Fruit fly (Drosophila melanogaster) whole organism, embryonic: ENCODE data around the gene ric8a.

Experiments
- Blimp-1 ChIP-seq: fragments of 200-800 bp; sonication (Bioruptor generic); optimal IDR thresholded peaks from 3 replicates; lab custom pipeline; 2018; ENCODE audit warnings: missing biosample characterization, missing genetic modification characterization, mild to moderate bottlenecking, moderate library complexity, missing genetic modification reagents
- CG10274 ChIP-seq: fragments of 200-800 bp; sonication (Bioruptor generic); optimal IDR thresholded peaks from 3 replicates; lab custom pipeline; 2017; ENCODE audit warnings: missing biosample characterization, mild to moderate bottlenecking, missing genetic modification characterization
- CG10462 ChIP-seq: fragments of 200-800 bp; sonication (Bioruptor generic); optimal IDR thresholded peaks from 2 replicates; lab custom pipeline; 2016; ENCODE audit warnings: missing biosample characterization, missing genetic modification characterization
- CG10565 ChIP-seq: fragments of 200-800 bp; sonication (Bioruptor generic); optimal IDR thresholded peaks from 3 replicates; lab custom pipeline; 2016; ENCODE audit warnings: missing biosample characterization, mild to moderate bottlenecking, missing genetic modification characterization
- CG10959 ChIP-seq: fragments of 200-800 bp; sonication (Bioruptor generic); IDR thresholded peaks from 2 replicates; pipeline ENCODE4 v1.3.6; 2022; ENCODE audit warnings: missing biosample characterization, missing genetic modification characterization
- CG11398 ChIP-seq: fragments of 200-800 bp; sonication (Bioruptor generic); optimal IDR thresholded peaks from 2 replicates; lab custom pipeline; 2016; ENCODE audit warnings: missing biosample characterization, missing genetic modification characterization
- CG12769 ChIP-seq: fragments of 200-800 bp; sonication (Bioruptor generic); optimal IDR thresholded peaks from 2 replicates; lab custom pipeline; 2019; ENCODE audit warnings: missing biosample characterization, mild to moderate bottlenecking, missing genetic modification characterization, moderate library complexity
- CG14441 ChIP-seq: fragments of 200-800 bp; sonication (Bioruptor generic); IDR thresholded peaks from 2 replicates; pipeline ENCODE4 v1.3.6; 2022; ENCODE audit warnings: missing biosample characterization, missing genetic modification characterization
- CG14965 ChIP-seq: fragments of 200-800 bp; sonication (Bioruptor generic); optimal IDR thresholded peaks from 2 replicates; lab custom pipeline; 2016; ENCODE audit warnings: missing biosample characterization, missing genetic modification characterization, borderline replicate concordance
- CG17829 ChIP-seq: fragments of 200-800 bp; optimal IDR thresholded peaks from 2 replicates; lab custom pipeline; 2019; ENCODE audit warnings: missing biosample characterization, mild to moderate bottlenecking, missing genetic modification characterization, moderate library complexity
- CG18262 ChIP-seq: fragments of 200-800 bp; optimal IDR thresholded peaks from 3 replicates; lab custom pipeline; 2019; ENCODE audit warnings: missing biosample characterization, mild to moderate bottlenecking, missing genetic modification characterization, moderate library complexity
- CG18476 ChIP-seq: fragments of 200-800 bp; sonication (Bioruptor generic); optimal IDR thresholded peaks from 2 replicates; lab custom pipeline; 2016; ENCODE audit warnings: missing biosample characterization, mild to moderate bottlenecking, missing genetic modification characterization
- CG2116 ChIP-seq: fragments of 200-800 bp; sonication (Bioruptor generic); optimal IDR thresholded peaks from 3 replicates; lab custom pipeline; 2018; ENCODE audit warnings: missing biosample characterization, mild to moderate bottlenecking, missing genetic modification characterization
- CG33557 ChIP-seq: fragments of 200-800 bp; sonication (Bioruptor generic); optimal IDR thresholded peaks from 2 replicates; lab custom pipeline; 2019; ENCODE audit warnings: missing biosample characterization, mild to moderate bottlenecking, missing genetic modification characterization, moderate library complexity
- CG4707 ChIP-seq: fragments of 200-800 bp; sonication (Bioruptor generic); optimal IDR thresholded peaks from 2 replicates; lab custom pipeline; 2018; ENCODE audit warnings: missing biosample characterization, mild to moderate bottlenecking, missing genetic modification characterization, moderate library complexity
- CG6254 ChIP-seq: fragments of 200-800 bp; sonication (Bioruptor generic); optimal IDR thresholded peaks from 3 replicates; lab custom pipeline; 2017; ENCODE audit warnings: mild to moderate bottlenecking, missing biosample characterization, missing genetic modification reagents, missing genetic modification characterization
- CG6854 ChIP-seq: fragments of 200-800 bp; sonication (Bioruptor generic); optimal IDR thresholded peaks from 3 replicates; lab custom pipeline; 2017; ENCODE audit warnings: missing biosample characterization, mild to moderate bottlenecking, missing genetic modification characterization
- CG7839 ChIP-seq: fragments of 200-800 bp; sonication (Bioruptor generic); optimal IDR thresholded peaks from 3 replicates; lab custom pipeline; 2018; ENCODE audit warnings: missing biosample characterization, mild to moderate bottlenecking, missing genetic modification characterization, moderate library complexity
- Chrac-16 ChIP-seq: fragments of 200-800 bp; sonication (Bioruptor generic); optimal IDR thresholded peaks from 3 replicates; lab custom pipeline; 2016; ENCODE audit warnings: missing biosample characterization, missing genetic modification characterization
- Deaf1 ChIP-seq: fragments of 200-800 bp; optimal IDR thresholded peaks from 3 replicates; lab custom pipeline; 2019; ENCODE audit warnings: missing biosample characterization, mild to moderate bottlenecking, missing genetic modification characterization, moderate library complexity
- Dip3 ChIP-seq: fragments of 200-800 bp; sonication (Bioruptor generic); optimal IDR thresholded peaks from 3 replicates; lab custom pipeline; 2016; ENCODE audit warnings: missing biosample characterization, missing genetic modification characterization
- Ets65A ChIP-seq: fragments of 200-800 bp; sonication (Bioruptor generic); peaks from one replicate; lab custom pipeline; 2016; ENCODE audit warnings: missing biosample characterization, missing genetic modification characterization
- HmgD ChIP-seq: fragments of 200-800 bp; sonication (Bioruptor generic); optimal IDR thresholded peaks from 3 replicates; lab custom pipeline; 2016; ENCODE audit warnings: missing biosample characterization, missing genetic modification characterization
- Lim3 ChIP-seq: fragments of 200-800 bp; sonication (Bioruptor generic); IDR thresholded peaks from 2 replicates; pipeline ENCODE4 v1.3.6; 2022; ENCODE audit warnings: missing biosample characterization, missing genetic modification characterization
- Lpt ChIP-seq: fragments of >200 bp; optimal IDR thresholded peaks from 2 replicates; lab custom pipeline; 2018; ENCODE audit warnings: missing biosample characterization, missing genetic modification characterization
- Med ChIP-seq: fragments of 200-800 bp; sonication (Bioruptor generic); peaks from one replicate; lab custom pipeline; 2016; ENCODE audit warnings: missing biosample characterization, missing genetic modification characterization, mild to moderate bottlenecking, inconsistent platforms, moderate library complexity
- Mrtf ChIP-seq: fragments of 200-800 bp; sonication (Bioruptor generic); IDR thresholded peaks from 3 replicates; pipeline ENCODE4 v1.3.6; 2022; ENCODE audit warnings: missing biosample characterization, missing genetic modification characterization
- Myb ChIP-seq: fragments of 200-800 bp; sonication (Bioruptor generic); optimal IDR thresholded peaks from 2 replicates; lab custom pipeline; 2016; ENCODE audit warnings: missing biosample characterization, missing genetic modification characterization
- NK7.1 ChIP-seq: fragments of 200-800 bp; sonication (Bioruptor generic); optimal IDR thresholded peaks from 3 replicates; lab custom pipeline; 2016; ENCODE audit warnings: missing biosample characterization, missing genetic modification characterization
- NfI ChIP-seq: fragments of 200-800 bp; sonication (Bioruptor generic); optimal IDR thresholded peaks from 3 replicates; lab custom pipeline; 2018; ENCODE audit warnings: missing biosample characterization, mild to moderate bottlenecking, missing genetic modification characterization, moderate library complexity
- Oaz ChIP-seq: fragments of 200-800 bp; sonication (Bioruptor generic); IDR thresholded peaks from 2 replicates; pipeline ENCODE4 v1.3.6; 2022; ENCODE audit warnings: missing biosample characterization, missing genetic modification characterization
- Sox102F ChIP-seq: fragments of 200-800 bp; sonication (Bioruptor generic); optimal IDR thresholded peaks from 2 replicates; lab custom pipeline; 2018; ENCODE audit warnings: missing biosample characterization, mild to moderate bottlenecking, missing genetic modification characterization, moderate library complexity
- Spps ChIP-seq: fragments of 200-800 bp; sonication (Bioruptor generic); optimal IDR thresholded peaks from 2 replicates; lab custom pipeline; 2018; ENCODE audit warnings: missing biosample characterization, mild to moderate bottlenecking, missing genetic modification characterization
- Stat92E ChIP-seq, 3 experiments: fragments of >200 bp in 2 of 3; fragments of 200-800 bp in 1 of 3; sonication (Bioruptor generic) in 1 of 3; optimal IDR thresholded peaks; 2 replicates each; lab custom pipeline; 2017 to 2019; ENCODE audit warnings: missing biosample characterization in 3 of 3, missing genetic modification characterization in 3 of 3, mild to moderate bottlenecking in 1 of 3, moderate library complexity in 1 of 3
- Taf1 ChIP-seq: fragments of 200-800 bp; sonication (Bioruptor generic); IDR thresholded peaks from 2 replicates; pipeline ENCODE4 v1.3.6; 2022; ENCODE audit warnings: missing biosample characterization, missing genetic modification characterization
- Usf ChIP-seq: fragments of 200-800 bp; sonication (Bioruptor generic); optimal IDR thresholded peaks from 2 replicates; lab custom pipeline; 2017; ENCODE audit warnings: missing genotype, missing biosample characterization, missing genetic modification characterization
- bsh ChIP-seq, 2 experiments: fragments of 200-800 bp; sonication (Bioruptor generic); optimal IDR thresholded peaks; 2 replicates each; lab custom pipeline; 2017 to 2018; ENCODE audit warnings: mild to moderate bottlenecking in 2 of 2, missing biosample characterization in 2 of 2, missing genetic modification characterization in 2 of 2, moderate library complexity in 1 of 2
- cg ChIP-seq: fragments of 200-800 bp; sonication (Bioruptor generic); optimal IDR thresholded peaks from 3 replicates; lab custom pipeline; 2019; ENCODE audit warnings: missing biosample characterization, mild to moderate bottlenecking, missing genetic modification characterization, moderate library complexity
- chif ChIP-seq, 2 experiments: fragments of 200-800 bp; sonication (Bioruptor generic); optimal IDR thresholded peaks; 3 replicates each; lab custom pipeline; 2016; ENCODE audit warnings: missing biosample characterization in 2 of 2, missing genetic modification characterization in 2 of 2
- corto ChIP-seq: fragments of 200-800 bp; sonication (Bioruptor generic); optimal IDR thresholded peaks from 2 replicates; lab custom pipeline; 2016; ENCODE audit warnings: missing biosample characterization, mild to moderate bottlenecking, missing genetic modification characterization, moderate library complexity
- grau ChIP-seq: fragments of 200-800 bp; optimal IDR thresholded peaks from 3 replicates; lab custom pipeline; 2019; ENCODE audit warnings: missing biosample characterization, mild to moderate bottlenecking, missing genetic modification characterization, moderate library complexity
- jumu ChIP-seq: fragments of 200-800 bp; sonication (Bioruptor generic); optimal IDR thresholded peaks from 3 replicates; lab custom pipeline; 2016; ENCODE audit warnings: missing biosample characterization, missing genetic modification characterization
- lab ChIP-seq: fragments of 200-800 bp; sonication (Bioruptor generic); optimal IDR thresholded peaks from 3 replicates; lab custom pipeline; 2017; ENCODE audit warnings: missing biosample characterization, missing genetic modification characterization, mild to moderate bottlenecking, moderate library complexity, missing genetic modification reagents
- lilli ChIP-seq: fragments of 200-800 bp; sonication (Bioruptor generic); optimal IDR thresholded peaks from 3 replicates; lab custom pipeline; 2016; ENCODE audit warnings: missing biosample characterization, missing genetic modification characterization
- sens ChIP-seq: fragments of 200-800 bp; sonication (Bioruptor generic); peaks from one replicate; lab custom pipeline; 2016; ENCODE audit warnings: missing biosample characterization, missing genetic modification characterization
- sens-2 ChIP-seq: fragments of 200-800 bp; sonication (Bioruptor generic); IDR thresholded peaks from 2 replicates; pipeline ENCODE4 v1.3.6; 2022; ENCODE audit warnings: missing biosample characterization, missing genetic modification characterization
- sima ChIP-seq: fragments of 200-800 bp; sonication (Bioruptor generic); optimal IDR thresholded peaks from 2 replicates; lab custom pipeline; 2016; ENCODE audit warnings: missing biosample characterization, missing genetic modification characterization
- so ChIP-seq: fragments of 200-800 bp; sonication (Bioruptor generic); IDR thresholded peaks from 3 replicates; pipeline ENCODE4 v1.3.6; 2022; ENCODE audit warnings: missing biosample characterization, missing genetic modification characterization
- tna ChIP-seq: fragments of 200-800 bp; sonication (Bioruptor generic); IDR thresholded peaks from 2 replicates; pipeline ENCODE4 v1.3.6; 2022; ENCODE audit warnings: missing biosample characterization, missing genetic modification characterization; ENCODE audit not compliant: partially characterized antibody
- trem ChIP-seq: fragments of 200-800 bp; optimal IDR thresholded peaks from 3 replicates; lab custom pipeline; 2019; ENCODE audit warnings: missing biosample characterization, mild to moderate bottlenecking, missing genetic modification characterization, moderate library complexity
- zen ChIP-seq: fragments of 200-800 bp; sonication (Bioruptor generic); optimal IDR thresholded peaks from 3 replicates; lab custom pipeline; 2018; ENCODE audit warnings: missing biosample characterization, mild to moderate bottlenecking, missing genetic modification characterization, moderate library complexity

Gene ric8a

dm6 chrX:9248040-9248439 lies 7.9 kb upstream of the ric8a start (continued):
- peak; percentile 61 for TF ChIP-seq cg
- no peak for TF ChIP-seq Myb (GFP tag; lab: Kevin White, UChicago)
- peak; percentile 19 for TF ChIP-seq zen (tag; lab: Kevin White, UChicago)
- TF ChIP-seq Med (GFP tag; lab: Kevin White, UChicago), result peak; percentile 54
- no peak for TF ChIP-seq Spps (tag; lab: Kevin White, UChicago)
- TF ChIP-seq CG6854 (GFP tag; lab: Kevin White, UChicago), result no peak
- TF ChIP-seq CG2116 (GFP tag; lab: Kevin White, UChicago), result peak; percentile 7
- peak in 1 of 2 experiments; percentile 46 for TF ChIP-seq bsh (GFP tag; optimal IDR thresholded peaks at IDR 0.05; lab: Kevin White, UChicago)
- no peak for TF ChIP-seq Lpt (GFP tag; lab: Kevin White, UChicago)
- no peak for TF ChIP-seq CG11398 (GFP tag; lab: Kevin White, UChicago)
- TF ChIP-seq CG10462 (GFP tag; lab: Kevin White, UChicago), result no peak
- no peak for TF ChIP-seq Mrtf
- no peak for TF ChIP-seq tna (GFP tag; lab: Robert Waterston, UW)
- peak; percentile 24 for TF ChIP-seq CG7839 (tag; lab: Kevin White, UChicago)
- no peak for TF ChIP-seq Dip3 (GFP tag; lab: Kevin White, UChicago)
- TF ChIP-seq NK7.1 (GFP tag; lab: Kevin White, UChicago), result no peak
- TF ChIP-seq Sox102F (GFP tag; lab: Kevin White, UChicago), result peak; percentile 33
- no peak for TF ChIP-seq CG12769
- peak; percentile 3 for TF ChIP-seq grau (tag; lab: Kevin White, UChicago)
- TF ChIP-seq CG14441 (GFP tag; lab: Robert Waterston, UW), result 0 out of 2 replicates have a peak, but pooled peaks have one; percentile 20
- peak; percentile 24 for TF ChIP-seq Chrac-16 (GFP tag; lab: Kevin White, UChicago)
- TF ChIP-seq HmgD, result no peak
- TF ChIP-seq lab (GFP tag; lab: Kevin White, UChicago), result no peak
- TF ChIP-seq chif (GFP tag; optimal IDR thresholded peaks at IDR 0.05; lab: Kevin White, UChicago), result no peak
- no peak for TF ChIP-seq lilli (GFP tag; lab: Kevin White, UChicago)
- TF ChIP-seq CG6254, result no peak
- TF ChIP-seq CG18262 (tag; lab: Kevin White, UChicago), result peak; percentile 28
- TF ChIP-seq trem (tag; lab: Kevin White, UChicago), result no peak
- no peak for TF ChIP-seq jumu
- no peak for TF ChIP-seq so (GFP tag; lab: Robert Waterston, UW)
- TF ChIP-seq CG17829, result peak; percentile 38
- no peak for TF ChIP-seq Usf (GFP tag; lab: Kevin White, UChicago)
- TF ChIP-seq CG4707 (GFP tag; lab: Kevin White, UChicago), result no peak
- TF ChIP-seq CG14965 (GFP tag; lab: Kevin White, UChicago), result no peak
- no peak for TF ChIP-seq Lim3 (GFP tag; lab: Robert Waterston, UW)
- no peak for TF ChIP-seq corto
- TF ChIP-seq CG10274 (GFP tag; lab: Kevin White, UChicago), result no peak
- TF ChIP-seq CG33557 (GFP tag; lab: Kevin White, UChicago), result no peak
- TF ChIP-seq Oaz (GFP tag; lab: Robert Waterston, UW), result no peak
- TF ChIP-seq CG10565 (GFP tag; lab: Kevin White, UChicago), result no peak
- no peak for TF ChIP-seq Deaf1
- no peak for TF ChIP-seq NfI (GFP tag; lab: Kevin White, UChicago)
- TF ChIP-seq sens-2, result no peak
- TF ChIP-seq Taf1, result no peak
- no peak for TF ChIP-seq Stat92E (GFP tag; optimal IDR thresholded peaks at IDR 0.05; lab: Kevin White, UChicago)
- TF ChIP-seq sens (GFP tag; lab: Kevin White, UChicago), result peak; percentile 59
- peak; percentile 72 for TF ChIP-seq Ets65A (GFP tag; lab: Kevin White, UChicago)
- TF ChIP-seq CG18476 (GFP tag; lab: Kevin White, UChicago), result no peak
- TF ChIP-seq sima (GFP tag; lab: Kevin White, UChicago), result no peak
- peak; percentile 15 for TF ChIP-seq Blimp-1 (GFP tag; lab: Kevin White, UChicago)
- no peak for TF ChIP-seq CG10959
